Worm (Caenorhabditis elegans) whole organism, L3 larva: ENCODE data around the gene nlp-33.

ENCODE experiments used
- ZK546.5 ChIP-seq: sonication (generic microtip); optimal IDR thresholded peaks from 2 replicates; lab custom pipeline; 2017; ENCODE audit warnings: missing biosample characterization, missing genetic modification characterization
- aly-2 ChIP-seq: fragments of 150-350 bp; optimal IDR thresholded peaks from 2 replicates; lab custom pipeline; 2014; ENCODE audit warnings: missing biosample characterization, missing genetic modification characterization
- elt-1 ChIP-seq: fragments of 150-350 bp; optimal IDR thresholded peaks from 2 replicates; lab custom pipeline; 2014; ENCODE audit warnings: missing biosample characterization, missing genetic modification characterization
- elt-3 ChIP-seq, 3 experiments: fragments of 150-350 bp in 1 of 3; sonication (generic microtip) in 2 of 3; optimal IDR thresholded peaks; 2 replicates in 2 of 3; 4 replicates in 1 of 3; lab custom pipeline; 2014 to 2017; ENCODE audit warnings: missing biosample characterization in 3 of 3, missing genetic modification characterization in 3 of 3
- jun-1 ChIP-seq: fragments of 150-350 bp; optimal IDR thresholded peaks from 2 replicates; lab custom pipeline; 2014; ENCODE audit warnings: missing biosample characterization, missing genetic modification reagents, missing genetic modification characterization
- mdl-1 ChIP-seq: fragments of 150-350 bp; optimal IDR thresholded peaks from 2 replicates; lab custom pipeline; 2014; ENCODE audit warnings: missing biosample characterization, missing genetic modification characterization
- nhr-11 ChIP-seq: fragments of 150-350 bp; optimal IDR thresholded peaks from 2 replicates; lab custom pipeline; 2014; ENCODE audit warnings: missing biosample characterization, missing genetic modification characterization
- nhr-25 ChIP-seq: sonication (generic microtip); optimal IDR thresholded peaks from 2 replicates; lab custom pipeline; 2017; ENCODE audit warnings: missing biosample characterization, missing genetic modification characterization
- nhr-28 ChIP-seq: fragments of 150-350 bp; optimal IDR thresholded peaks from 2 replicates; lab custom pipeline; 2014; ENCODE audit warnings: missing biosample characterization, missing genetic modification characterization
- nhr-77 ChIP-seq: fragments of 150-350 bp; optimal IDR thresholded peaks from 2 replicates; lab custom pipeline; 2014; ENCODE audit warnings: missing biosample characterization, missing genetic modification characterization
- pqm-1 ChIP-seq: fragments of 150-350 bp; optimal IDR thresholded peaks from 2 replicates; lab custom pipeline; 2017; ENCODE audit warnings: missing biosample characterization, missing genetic modification characterization, inconsistent platforms
- tbx-2 ChIP-seq: sonication (generic microtip); optimal IDR thresholded peaks from 2 replicates; lab custom pipeline; 2016; ENCODE audit warnings: mild to moderate bottlenecking, missing genetic modification characterization, missing compliant biosample characterization
- unc-39 ChIP-seq: sonication (generic microtip); optimal IDR thresholded peaks from 4 replicates; lab custom pipeline; 2017; ENCODE audit warnings: missing biosample characterization, missing genetic modification characterization
- unc-62 ChIP-seq: fragments of 150-350 bp; sonication (generic microtip); optimal IDR thresholded peaks from 4 replicates; lab custom pipeline; 2014; ENCODE audit warnings: missing biosample characterization, missing genetic modification reagents, missing genetic modification characterization

ce11 chrV:11155553-11155952, 8.4 kb downstream of the nlp-33 start, which contains the start of gene srg-38:
- TF ChIP-seq jun-1 (tag; lab: Kevin White, UChicago) (no peak), elt-3 (tag; optimal IDR thresholded peaks at IDR 0.05; lab: Kevin White, UChicago) (no peak), nhr-77 (no peak), unc-62 (GFP tag; lab: Kevin White, UChicago) (no peak), elt-1 (tag; lab: Kevin White, UChicago) (no peak), mdl-1 (tag; lab: Kevin White, UChicago) (no peak), tbx-2 (tag; lab: Kevin White, UChicago) (no peak), pqm-1 (tag; lab: Kevin White, UChicago) (no peak), nhr-28 (no peak), unc-39 (tag; lab: Kevin White, UChicago) (no peak), nhr-11 (tag; lab: Kevin White, UChicago) (no peak), nhr-25 (tag; lab: Kevin White, UChicago) (no peak), aly-2 (tag; lab: Kevin White, UChicago) (no peak), ZK546.5 (tag; lab: Kevin White, UChicago) (no peak)
